Worm (Caenorhabditis elegans) whole organism, early embryonic: ENCODE measurements around the gene abhd-3.2.

Experiments used
- hmg-4 ChIP-seq: fragments of 200-800 bp; sonication (Bioruptor generic); optimal IDR thresholded peaks from 2 replicates; lab custom pipeline; 2018; ENCODE audit warnings: mild to moderate bottlenecking, missing genetic modification characterization, missing compliant biosample characterization
- tbx-37 ChIP-seq: fragments of 200-800 bp; sonication (Bioruptor generic); conservative IDR thresholded peaks from 2 replicates; pipeline ENCODE4 v1.3.6; 2022; ENCODE audit warnings: missing genetic modification reagents, missing genetic modification characterization, missing compliant biosample characterization
- tra-4 ChIP-seq: sonication (generic microtip); optimal IDR thresholded peaks from 2 replicates; lab custom pipeline; 2017; ENCODE audit warnings: missing genetic modification characterization, missing compliant biosample characterization

ce11 chrX:992650-993403 is 15.0 kb upstream of the abhd-3.2 start:
- TF ChIP-seq tbx-37 (no peak), tra-4 (no peak), hmg-4 (GFP tag; lab: Kevin White, UChicago) (peak; percentile 51)
